Fruit fly (Drosophila melanogaster): Measurements from ENCODE around the gene CG18178.
A peak's percentile ranks its signal among the peaks of the same experiment; 100 is the strongest.

CG18178 gene

DNA sequence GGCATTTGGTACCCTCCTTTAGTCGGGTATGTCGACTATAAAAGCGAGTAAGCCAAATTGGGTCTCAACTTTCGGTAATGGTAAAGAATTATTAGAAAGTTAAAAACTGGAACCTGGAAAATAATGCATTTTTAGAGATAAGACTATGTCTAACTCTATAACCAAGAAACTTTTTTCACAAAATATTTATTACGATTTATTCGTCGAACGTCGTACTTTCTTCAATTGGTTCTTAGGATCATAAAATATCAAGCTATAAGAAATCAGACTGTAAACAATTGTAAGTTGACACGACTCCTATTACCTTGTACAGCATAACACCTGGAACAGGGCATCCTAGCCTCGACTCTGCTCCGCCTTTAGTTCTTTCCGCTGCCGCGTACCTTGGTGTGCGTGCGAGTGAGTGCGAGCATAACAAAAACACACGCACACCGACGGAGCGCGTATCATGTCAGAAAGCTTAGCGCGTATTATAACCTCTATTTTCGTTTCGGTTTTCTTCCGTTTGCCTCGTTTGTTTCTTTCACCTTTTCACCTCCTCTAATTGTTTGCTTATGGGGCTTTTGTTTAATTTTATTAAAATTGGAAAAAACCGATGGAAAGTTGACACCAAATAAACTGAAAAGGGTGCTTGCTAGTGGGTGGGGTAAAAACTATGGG, 25.9 kb downstream of the CG18178 start (continued):
- no peak for TF ChIP-seq knrl (GFP tag; IDR thresholded peaks at IDR 0.05; ENCODE audit: partially characterized antibody)
- peak; percentile 20 for TF ChIP-seq gfzf (GFP tag; optimal IDR thresholded peaks at IDR 0.05)
- peak; percentile 98 for TF ChIP-seq Atf-2 (GFP tag; optimal IDR thresholded peaks at IDR 0.05)
- TF ChIP-seq Antp (GFP tag; optimal IDR thresholded peaks at IDR 0.05): peak; percentile 97
- TF ChIP-seq CG33557 (GFP tag; optimal IDR thresholded peaks at IDR 0.05): peak; percentile 91
- TF ChIP-seq CG4730 (GFP tag; IDR thresholded peaks at IDR 0.05): peak; percentile 86
- TF ChIP-seq emc (GFP tag; optimal IDR thresholded peaks at IDR 0.05): peak; percentile 91
- TF ChIP-seq Mes4 (GFP tag; optimal IDR thresholded peaks at IDR 0.05): peak; percentile 95
- TF ChIP-seq CG7963 (GFP tag; IDR thresholded peaks at IDR 0.05; ENCODE audit: partially characterized antibody): no peak
- TF ChIP-seq CG8089 (GFP tag; optimal IDR thresholded peaks at IDR 0.05): peak; percentile 95
- peak; percentile 94 for TF ChIP-seq caup (GFP tag; optimal IDR thresholded peaks at IDR 0.05; ENCODE audit: severe bottlenecking)
- TF ChIP-seq kay (GFP tag; optimal IDR thresholded peaks at IDR 0.05): peak; percentile 95
- TF ChIP-seq ham (GFP tag; IDR thresholded peaks at IDR 0.05): peak; percentile 66; the same call in 1 of the 2 replicates
- peak; percentile 73; the same call in 1 of the 2 replicates for TF ChIP-seq ro (GFP tag; IDR thresholded peaks at IDR 0.05)
- peak; percentile 41 for TF ChIP-seq CG9797 (GFP tag; optimal IDR thresholded peaks at IDR 0.05)
- peak; percentile 90 for TF ChIP-seq Bdp1 (GFP tag; optimal IDR thresholded peaks at IDR 0.05)
- TF ChIP-seq CG32772 (GFP tag; IDR thresholded peaks at IDR 0.05): peak; percentile 86
- no peak for TF ChIP-seq hb (GFP tag; IDR thresholded peaks at IDR 0.05; ENCODE audit: partially characterized antibody)
- peak; percentile 98 for TF ChIP-seq CG12104 (GFP tag; optimal IDR thresholded peaks at IDR 0.05)
- peak; percentile 85 for TF ChIP-seq run (tag; optimal IDR thresholded peaks at IDR 0.05)
- no peak for TF ChIP-seq hth (optimal IDR thresholded peaks at IDR 0.05)
- peak; percentile 94 for TF ChIP-seq Six4 (GFP tag; optimal IDR thresholded peaks at IDR 0.05)
- peak; percentile 59; the same call in 1 of the 2 replicates for TF ChIP-seq sens-2 (GFP tag; IDR thresholded peaks at IDR 0.05)
- TF ChIP-seq kah (GFP tag; optimal IDR thresholded peaks at IDR 0.05): no peak
- peak; percentile 100 for TF ChIP-seq Ets65A (GFP tag)
- TF ChIP-seq aop (GFP tag; IDR thresholded peaks at IDR 0.05): peak; percentile 70; the same call in 1 of the 2 replicates
- TF ChIP-seq odd (GFP tag; optimal IDR thresholded peaks at IDR 0.05): peak; percentile 95
- TF ChIP-seq ems (GFP tag; optimal IDR thresholded peaks at IDR 0.05): peak; percentile 96
- peak; percentile 86 for TF ChIP-seq Spps (tag; optimal IDR thresholded peaks at IDR 0.05)
- peak; percentile 81 for TF ChIP-seq CG30020 (tag; optimal IDR thresholded peaks at IDR 0.05)
- TF ChIP-seq ewg (GFP tag; optimal IDR thresholded peaks at IDR 0.05): peak; percentile 91
- peak; percentile 91 for TF ChIP-seq seq (GFP tag; IDR thresholded peaks at IDR 0.05)
- peak; percentile 53 for TF ChIP-seq cas (GFP tag; IDR thresholded peaks at IDR 0.05)
- TF ChIP-seq rib (GFP tag; IDR thresholded peaks at IDR 0.05): peak; percentile 77
- TF ChIP-seq gcm2 (GFP tag; optimal IDR thresholded peaks at IDR 0.05): peak; percentile 91
- TF ChIP-seq Deaf1 (tag; optimal IDR thresholded peaks at IDR 0.05): peak; percentile 81
- TF ChIP-seq HmgZ (tag; optimal IDR thresholded peaks at IDR 0.05): peak; percentile 93
- TF ChIP-seq CG7357 (GFP tag; IDR thresholded peaks at IDR 0.05): peak; percentile 84; the same call in 2 of the 3 replicates
- peak; percentile 91 for TF ChIP-seq CG1792 (GFP tag; optimal IDR thresholded peaks at IDR 0.05)

DNA sequence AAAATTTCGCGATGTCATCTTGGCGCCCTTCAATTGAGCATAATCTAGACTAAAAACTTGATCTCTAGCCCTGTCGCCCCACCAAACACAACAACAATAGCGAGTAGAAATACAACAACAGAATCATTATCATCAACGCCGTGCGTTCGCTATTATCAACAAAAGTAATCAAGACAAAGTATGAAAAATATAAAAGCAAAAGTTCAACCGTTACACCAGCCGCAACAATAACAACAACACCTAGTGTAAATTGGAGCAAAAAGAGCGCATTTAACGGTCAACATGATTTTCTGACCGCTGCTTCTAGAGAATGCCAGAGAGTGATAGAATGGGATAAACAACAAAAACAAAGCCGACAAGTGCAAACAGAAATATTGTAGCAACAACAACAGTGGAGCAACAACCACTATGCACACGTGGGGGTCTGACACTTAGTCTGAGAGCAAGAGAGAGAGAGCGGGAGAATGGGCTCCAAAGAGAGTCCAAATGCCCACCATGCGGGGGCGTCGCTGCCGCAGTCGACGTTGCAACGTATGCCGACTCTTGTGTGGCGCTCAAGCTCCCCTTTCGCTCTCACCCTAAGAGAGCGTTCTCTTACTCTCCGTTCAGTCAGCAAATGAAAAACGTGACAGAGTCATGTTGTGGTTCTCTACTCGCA, 26.6 kb downstream of the CG18178 start:
- TF ChIP-seq CG3407 (GFP tag; optimal IDR thresholded peaks at IDR 0.05): peak; percentile 7
- peak; percentile 14 for TF ChIP-seq CG12219 (GFP tag; optimal IDR thresholded peaks at IDR 0.05)
- TF ChIP-seq CG5180 (GFP tag; optimal IDR thresholded peaks at IDR 0.05): no peak
- TF ChIP-seq Bgb (GFP tag; IDR thresholded peaks at IDR 0.05; ENCODE audit: partially characterized antibody): peak; percentile 25; the same call in 1 of the 2 replicates
- no peak for TF ChIP-seq stc (GFP tag; IDR thresholded peaks at IDR 0.05)
- no peak for TF ChIP-seq tup (GFP tag; optimal IDR thresholded peaks at IDR 0.05)
- TF ChIP-seq CG10979 (tag; optimal IDR thresholded peaks at IDR 0.05): no peak
- peak; percentile 0 for TF ChIP-seq CG7987 (GFP tag; optimal IDR thresholded peaks at IDR 0.05)
- peak; percentile 43; the same call in 1 of the 2 replicates for TF ChIP-seq CG13287 (GFP tag; IDR thresholded peaks at IDR 0.05; ENCODE audit: partially characterized antibody)
- peak; percentile 66 for TF ChIP-seq CG18011 (GFP tag; optimal IDR thresholded peaks at IDR 0.05)
- no peak for TF ChIP-seq CG1602 (GFP tag; optimal IDR thresholded peaks at IDR 0.05)
- peak; percentile 8 for TF ChIP-seq abd-A (tag; optimal IDR thresholded peaks at IDR 0.05)

Measured in whole organism, embryonic.